Worm (Caenorhabditis elegans) whole organism, L3 larva: ENCODE results near the gene F26H11.8.

Source experiments
- R02D3.7 ChIP-seq: fragments of 150-350 bp; optimal IDR thresholded peaks from 2 replicates; lab custom pipeline; 2014; ENCODE audit warnings: missing biosample characterization, missing genetic modification characterization
- ZK546.5 ChIP-seq: sonication (generic microtip); optimal IDR thresholded peaks from 2 replicates; lab custom pipeline; 2017; ENCODE audit warnings: missing biosample characterization, missing genetic modification characterization
- ama-1 ChIP-seq: fragments of 150-350 bp; optimal IDR thresholded peaks from 2 replicates; lab custom pipeline; 2018
- ceh-16 ChIP-seq: sonication (generic microtip); optimal IDR thresholded peaks from 2 replicates; lab custom pipeline; 2017; ENCODE audit warnings: missing biosample characterization, missing genetic modification characterization
- ceh-28 ChIP-seq: fragments of 150-350 bp; optimal IDR thresholded peaks from 2 replicates; lab custom pipeline; 2014; ENCODE audit warnings: missing biosample characterization, missing genetic modification reagents, missing genetic modification characterization
- ceh-82 ChIP-seq: fragments of 150-350 bp; optimal IDR thresholded peaks from 2 replicates; lab custom pipeline; 2014; ENCODE audit warnings: missing biosample characterization, missing genetic modification characterization
- ceh-9 ChIP-seq: sonication (generic microtip); optimal IDR thresholded peaks from 2 replicates; lab custom pipeline; 2018; ENCODE audit warnings: missing biosample characterization, missing genetic modification characterization
- daf-12 ChIP-seq: fragments of 150-350 bp; optimal IDR thresholded peaks from 2 replicates; lab custom pipeline; 2014; ENCODE audit warnings: missing biosample characterization, missing genetic modification reagents, missing genetic modification characterization
- egl-27 ChIP-seq: sonication (generic microtip); optimal IDR thresholded peaks from 4 replicates; lab custom pipeline; 2017; ENCODE audit warnings: missing biosample characterization, missing genetic modification reagents, missing genetic modification characterization
- egl-5 ChIP-seq: fragments of 150-350 bp; optimal IDR thresholded peaks from 2 replicates; lab custom pipeline; 2017; ENCODE audit warnings: missing biosample characterization, missing genetic modification reagents, missing genetic modification characterization, inconsistent platforms
- elt-1 ChIP-seq: fragments of 150-350 bp; optimal IDR thresholded peaks from 2 replicates; lab custom pipeline; 2014; ENCODE audit warnings: missing biosample characterization, missing genetic modification characterization
- elt-3 ChIP-seq, 3 experiments: fragments of 150-350 bp in 1 of 3; sonication (generic microtip) in 2 of 3; optimal IDR thresholded peaks; 2 replicates in 2 of 3; 4 replicates in 1 of 3; lab custom pipeline; 2014 to 2017; ENCODE audit warnings: missing biosample characterization in 3 of 3, missing genetic modification characterization in 3 of 3
- eor-1 ChIP-seq, 2 experiments: fragments of 150-350 bp; optimal IDR thresholded peaks; 2 replicates each; lab custom pipeline; 2014 to 2018; ENCODE audit warnings: missing biosample characterization in 2 of 2, missing genetic modification characterization in 2 of 2
- fkh-10 ChIP-seq: sonication (generic microtip); optimal IDR thresholded peaks from 2 replicates; lab custom pipeline; 2017; ENCODE audit warnings: missing biosample characterization, missing genetic modification reagents, missing genetic modification characterization
- fkh-2 ChIP-seq: fragments of 150-350 bp; optimal IDR thresholded peaks from 2 replicates; lab custom pipeline; 2014; ENCODE audit warnings: missing biosample characterization, missing genetic modification reagents, missing genetic modification characterization
- fos-1 ChIP-seq: fragments of 150-350 bp; optimal IDR thresholded peaks from 2 replicates; lab custom pipeline; 2014; ENCODE audit warnings: missing biosample characterization, missing genetic modification characterization
- hmg-11 ChIP-seq: sonication (generic microtip); optimal IDR thresholded peaks from 2 replicates; lab custom pipeline; 2016; ENCODE audit warnings: missing genetic modification characterization, missing compliant biosample characterization
- jun-1 ChIP-seq: fragments of 150-350 bp; optimal IDR thresholded peaks from 2 replicates; lab custom pipeline; 2014; ENCODE audit warnings: missing biosample characterization, missing genetic modification reagents, missing genetic modification characterization
- lin-15B ChIP-seq: fragments of 150-350 bp; optimal IDR thresholded peaks from 2 replicates; lab custom pipeline; 2014; ENCODE audit warnings: missing biosample characterization, missing genetic modification characterization
- lsy-12 ChIP-seq: sonication (generic microtip); optimal IDR thresholded peaks from 2 replicates; lab custom pipeline; 2016; ENCODE audit warnings: mild to moderate bottlenecking, missing genetic modification characterization, missing compliant biosample characterization
- mdl-1 ChIP-seq: fragments of 150-350 bp; optimal IDR thresholded peaks from 2 replicates; lab custom pipeline; 2014; ENCODE audit warnings: missing biosample characterization, missing genetic modification characterization
- nfya-1 ChIP-seq: sonication (generic microtip); optimal IDR thresholded peaks from 2 replicates; lab custom pipeline; 2017; ENCODE audit warnings: missing genetic modification characterization, mild to moderate bottlenecking, missing compliant biosample characterization, antibody characterized with exemption, moderate library complexity; ENCODE audit not compliant: insufficient read depth
- nhr-11 ChIP-seq: fragments of 150-350 bp; optimal IDR thresholded peaks from 2 replicates; lab custom pipeline; 2014; ENCODE audit warnings: missing biosample characterization, missing genetic modification characterization
- nhr-12 ChIP-seq: fragments of 150-350 bp; optimal IDR thresholded peaks from 2 replicates; lab custom pipeline; 2014; ENCODE audit warnings: missing biosample characterization, missing genetic modification characterization
- nhr-23 ChIP-seq: fragments of 150-350 bp; optimal IDR thresholded peaks from 2 replicates; lab custom pipeline; 2014; ENCODE audit warnings: missing biosample characterization, missing genetic modification reagents, missing genetic modification characterization
- nhr-237 ChIP-seq: fragments of 150-350 bp; optimal IDR thresholded peaks from 2 replicates; lab custom pipeline; 2014; ENCODE audit warnings: missing biosample characterization, missing genetic modification characterization
- nhr-25 ChIP-seq: sonication (generic microtip); optimal IDR thresholded peaks from 2 replicates; lab custom pipeline; 2017; ENCODE audit warnings: missing biosample characterization, missing genetic modification characterization
- nhr-43 ChIP-seq: sonication (generic microtip); optimal IDR thresholded peaks from 2 replicates; lab custom pipeline; 2016; ENCODE audit warnings: mild to moderate bottlenecking, missing genetic modification characterization, missing compliant biosample characterization; ENCODE audit not compliant: poor library complexity, severe bottlenecking
- nhr-67 ChIP-seq: fragments of 150-350 bp; optimal IDR thresholded peaks from 2 replicates; lab custom pipeline; 2014; ENCODE audit warnings: missing biosample characterization, missing genetic modification characterization
- nhr-76 ChIP-seq: fragments of 150-350 bp; sonication (generic microtip); optimal IDR thresholded peaks from 5 replicates; lab custom pipeline; 2014; ENCODE audit warnings: missing biosample characterization, missing genetic modification characterization
- nhr-77 ChIP-seq: fragments of 150-350 bp; optimal IDR thresholded peaks from 2 replicates; lab custom pipeline; 2014; ENCODE audit warnings: missing biosample characterization, missing genetic modification characterization
- pha-4 ChIP-seq: fragments of 150-350 bp; optimal IDR thresholded peaks from 2 replicates; lab custom pipeline; 2014; ENCODE audit warnings: missing biosample characterization, missing genetic modification reagents, missing genetic modification characterization
- pqm-1 ChIP-seq: fragments of 150-350 bp; optimal IDR thresholded peaks from 2 replicates; lab custom pipeline; 2017; ENCODE audit warnings: missing biosample characterization, missing genetic modification characterization, inconsistent platforms
- sea-2 ChIP-seq: fragments of 150-350 bp; sonication (generic microtip); optimal IDR thresholded peaks from 4 replicates; lab custom pipeline; 2014; ENCODE audit warnings: missing biosample characterization, missing genetic modification reagents, missing genetic modification characterization
- snpc-4 ChIP-seq: fragments of 150-350 bp; optimal IDR thresholded peaks from 2 replicates; lab custom pipeline; 2014; ENCODE audit warnings: missing biosample characterization, missing genetic modification characterization
- tbx-2 ChIP-seq: sonication (generic microtip); optimal IDR thresholded peaks from 2 replicates; lab custom pipeline; 2016; ENCODE audit warnings: mild to moderate bottlenecking, missing genetic modification characterization, missing compliant biosample characterization
- unc-39 ChIP-seq: sonication (generic microtip); optimal IDR thresholded peaks from 4 replicates; lab custom pipeline; 2017; ENCODE audit warnings: missing biosample characterization, missing genetic modification characterization
- unc-62 ChIP-seq: fragments of 150-350 bp; sonication (generic microtip); optimal IDR thresholded peaks from 4 replicates; lab custom pipeline; 2014; ENCODE audit warnings: missing biosample characterization, missing genetic modification reagents, missing genetic modification characterization
- ztf-11 ChIP-seq: fragments of 150-350 bp; optimal IDR thresholded peaks from 2 replicates; lab custom pipeline; 2014; ENCODE audit warnings: missing biosample characterization, missing genetic modification characterization
- ztf-4 ChIP-seq: fragments of 150-350 bp; optimal IDR thresholded peaks from 2 replicates; lab custom pipeline; 2014; ENCODE audit warnings: missing biosample characterization, missing genetic modification characterization

The F26H11.8 gene

ce11 chrII:14405489-14406059, 17.3 kb downstream of the F26H11.8 start:
- no peak for TF ChIP-seq ceh-16 (tag; lab: Kevin White, UChicago)
- TF ChIP-seq ceh-82, result no peak
- TF ChIP-seq elt-3 (tag; optimal IDR thresholded peaks at IDR 0.05; lab: Kevin White, UChicago), result no peak
- TF ChIP-seq nhr-43 (tag; lab: Kevin White, UChicago), result peak; percentile 50
- TF ChIP-seq nhr-23 (tag; lab: Kevin White, UChicago), result no peak
- no peak for TF ChIP-seq fos-1
- no peak for TF ChIP-seq ceh-9 (tag; lab: Kevin White, UChicago)
- TF ChIP-seq ztf-4 (tag; lab: Kevin White, UChicago), result no peak
- no peak for TF ChIP-seq nhr-25 (tag; lab: Kevin White, UChicago)
- TF ChIP-seq ama-1 (lab: Kevin White, UChicago), result peak; percentile 99

- TF ChIP-seq fkh-10 (GFP tag; lab: Kevin White, UChicago) (no peak), nhr-77 (tag; lab: Kevin White, UChicago) (no peak), unc-39 (tag; lab: Kevin White, UChicago) (no peak), fos-1 (no peak), elt-1 (no peak), unc-62 (GFP tag; lab: Kevin White, UChicago) (no peak), sea-2 (no peak), pha-4 (tag; lab: Kevin White, UChicago) (no peak), ceh-16 (tag; lab: Kevin White, UChicago) (no peak), nhr-67 (tag; lab: Kevin White, UChicago) (no peak), ceh-82 (no peak), ZK546.5 (tag; lab: Kevin White, UChicago) (no peak), nhr-11 (tag; lab: Kevin White, UChicago) (no peak), ceh-9 (tag; lab: Kevin White, UChicago) (no peak), elt-3 (tag; optimal IDR thresholded peaks at IDR 0.05; lab: Kevin White, UChicago) (peak in 1 of 3 experiments; percentile 15), daf-12 (tag; lab: Kevin White, UChicago) (no peak), egl-27 (no peak), nhr-25 (tag; lab: Kevin White, UChicago) (peak; percentile 47), nhr-12 (tag; lab: Kevin White, UChicago) (no peak), nhr-237 (tag; lab: Kevin White, UChicago) (no peak), ama-1 (lab: Kevin White, UChicago) (peak; percentile 91), lin-15B (tag; lab: Kevin White, UChicago) (no peak), eor-1 (tag; optimal IDR thresholded peaks at IDR 0.05; lab: Kevin White, UChicago) (no peak), nhr-76 (no peak), hmg-11 (tag; lab: Kevin White, UChicago) (no peak), R02D3.7 (tag; lab: Kevin White, UChicago) (no peak), nfya-1 (tag; lab: Kevin White, UChicago) (peak; percentile 42), lsy-12 (no peak), nhr-43 (tag; lab: Kevin White, UChicago) (peak; percentile 17), ceh-28 (tag; lab: Kevin White, UChicago) (no peak), ztf-11 (no peak), mdl-1 (tag; lab: Kevin White, UChicago) (no peak), ztf-4 (tag; lab: Kevin White, UChicago) (no peak), pqm-1 (no peak), fkh-2 (no peak), jun-1 (tag; lab: Kevin White, UChicago) (no peak), egl-5 (tag; lab: Kevin White, UChicago) (peak; percentile 0), tbx-2 (tag; lab: Kevin White, UChicago) (peak; percentile 1), snpc-4 (tag; lab: Kevin White, UChicago) (no peak)
Measured at ce11 chrII:14406117-14406935, 18.0 kb downstream of the F26H11.8 start.
